Worm (Caenorhabditis elegans): ENCODE measurements around the gene srab-18.

Gene srab-18

DNA sequence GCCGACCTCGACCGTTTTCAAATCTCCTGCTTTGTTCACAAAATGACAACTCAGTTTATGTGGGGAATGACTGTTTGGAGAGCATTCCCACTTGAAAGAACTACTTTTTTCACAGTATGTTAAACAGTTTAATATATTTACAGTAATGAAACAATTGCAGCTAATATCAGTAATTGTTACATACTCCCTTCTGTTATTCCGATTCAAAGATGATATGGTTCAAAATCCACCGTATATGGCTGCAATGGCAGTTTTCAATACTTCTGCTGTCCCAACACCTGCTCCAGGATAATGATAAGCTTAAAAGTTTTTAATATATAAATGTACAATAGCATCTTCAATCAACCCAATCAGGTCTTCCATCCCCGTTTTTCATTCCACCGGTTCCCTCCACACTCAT lies 36.0 kb upstream of the srab-18 start:
- TF ChIP-seq nhr-237 (tag; optimal IDR thresholded peaks at IDR 0.05) (no peak), elt-1 (tag; optimal IDR thresholded peaks at IDR 0.05; ENCODE audit: borderline replicate concordance, insufficient read depth) (no peak), ceh-43 (GFP tag; optimal IDR thresholded peaks at IDR 0.05) (no peak), mls-2 (tag; optimal IDR thresholded peaks at IDR 0.05) (no peak), hlh-1 (tag; optimal IDR thresholded peaks at IDR 0.05) (no peak), cnd-1 (tag; optimal IDR thresholded peaks at IDR 0.05) (no peak), lin-32 (GFP tag; optimal IDR thresholded peaks at IDR 0.05) (no peak), flh-1 (GFP tag; optimal IDR thresholded peaks at IDR 0.05) (no peak)

ce11 chrV:9906115-9906514 lies 34.9 kb upstream of the srab-18 start, which contains the start of gene fipr-11:
Gene fipr-11 (minus strand): TSS chrV:9906215.
- no peak for TF ChIP-seq ham-2 (GFP tag; optimal IDR thresholded peaks at IDR 0.05)
- TF ChIP-seq ztf-11 (tag; optimal IDR thresholded peaks at IDR 0.05): no peak
- no peak for TF ChIP-seq ceh-83 (GFP tag; optimal IDR thresholded peaks at IDR 0.05)
- TF ChIP-seq drap-1 (GFP tag; optimal IDR thresholded peaks at IDR 0.05): no peak
- no peak for TF ChIP-seq elt-1 (tag; optimal IDR thresholded peaks at IDR 0.05; ENCODE audit: borderline replicate concordance, insufficient read depth)
- no peak for TF ChIP-seq flh-1 (GFP tag; optimal IDR thresholded peaks at IDR 0.05)
- TF ChIP-seq unc-120 (tag; optimal IDR thresholded peaks at IDR 0.05; ENCODE audit: poor library complexity, severe bottlenecking): no peak
- no peak for TF ChIP-seq lin-13 (tag; optimal IDR thresholded peaks at IDR 0.05)
- no peak for TF ChIP-seq tbx-8 (GFP tag; optimal IDR thresholded peaks at IDR 0.05)
- no peak for TF ChIP-seq snpc-4 (tag; optimal IDR thresholded peaks at IDR 0.05)
- no peak for TF ChIP-seq zip-8 (tag; optimal IDR thresholded peaks at IDR 0.05)
- TF ChIP-seq elt-3 (tag; optimal IDR thresholded peaks at IDR 0.05): no peak
- TF ChIP-seq nhr-28 (tag; optimal IDR thresholded peaks at IDR 0.05): no peak

DNA sequence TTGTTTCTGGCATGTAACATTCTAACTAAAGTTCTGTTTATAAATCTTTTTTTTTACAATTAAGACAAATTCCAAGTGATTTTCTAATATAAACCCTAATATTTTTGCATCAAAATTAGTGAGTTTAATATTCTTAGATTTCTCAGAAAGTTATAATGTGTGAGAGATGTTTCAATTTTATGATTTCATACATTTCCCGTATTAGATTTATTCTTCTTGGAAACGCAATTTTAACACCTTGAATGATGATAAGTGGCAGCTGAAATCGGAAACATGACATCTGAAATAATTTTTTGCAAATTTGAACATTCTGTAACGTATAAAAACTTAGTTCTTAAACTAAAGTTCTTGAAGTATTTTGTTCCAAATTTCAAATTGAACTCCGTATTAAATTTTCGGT lies 29.9 kb upstream of the srab-18 start:
- no peak for TF ChIP-seq elt-1 (tag; optimal IDR thresholded peaks at IDR 0.05; ENCODE audit: borderline replicate concordance, insufficient read depth)
- TF ChIP-seq M03D4.4 (tag; optimal IDR thresholded peaks at IDR 0.05): no peak
- TF ChIP-seq sptf-1 (tag; optimal IDR thresholded peaks at IDR 0.05): no peak
- no peak for TF ChIP-seq lsy-2 (tag; optimal IDR thresholded peaks at IDR 0.05)
- no peak for TF ChIP-seq mls-2 (tag; optimal IDR thresholded peaks at IDR 0.05)

DNA sequence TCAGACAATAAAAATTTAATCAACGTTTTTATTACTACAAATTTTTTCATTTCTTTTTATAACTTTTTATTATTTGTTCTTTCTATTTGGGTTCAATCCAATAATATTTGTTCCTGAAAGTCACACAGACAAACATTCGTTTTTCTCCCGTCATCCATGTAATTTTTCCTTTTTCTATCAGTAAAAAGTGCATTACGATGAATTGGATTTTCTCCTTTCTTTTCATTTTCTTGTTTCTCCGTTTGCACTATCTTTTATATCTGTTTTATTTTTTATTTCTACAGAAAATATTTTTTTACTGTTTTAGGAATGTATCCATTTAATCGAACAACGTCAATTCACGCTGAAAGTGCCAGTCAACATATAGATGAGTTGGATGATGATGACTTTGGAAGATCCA lies 28.0 kb upstream of the srab-18 start, which contains the start of gene egl-47:
egl-47 (plus strand) TSS at position 301 of the 400 bp plus-strand sequence.
- TF ChIP-seq drap-1 (GFP tag; optimal IDR thresholded peaks at IDR 0.05) (no peak), pha-4 (tag; optimal IDR thresholded peaks at IDR 0.05) (no peak), mab-5 (tag; optimal IDR thresholded peaks at IDR 0.05) (no peak), zip-8 (tag; optimal IDR thresholded peaks at IDR 0.05) (no peak), sptf-1 (tag; optimal IDR thresholded peaks at IDR 0.05) (no peak), ces-1 (GFP tag; optimal IDR thresholded peaks at IDR 0.05) (no peak)

DNA sequence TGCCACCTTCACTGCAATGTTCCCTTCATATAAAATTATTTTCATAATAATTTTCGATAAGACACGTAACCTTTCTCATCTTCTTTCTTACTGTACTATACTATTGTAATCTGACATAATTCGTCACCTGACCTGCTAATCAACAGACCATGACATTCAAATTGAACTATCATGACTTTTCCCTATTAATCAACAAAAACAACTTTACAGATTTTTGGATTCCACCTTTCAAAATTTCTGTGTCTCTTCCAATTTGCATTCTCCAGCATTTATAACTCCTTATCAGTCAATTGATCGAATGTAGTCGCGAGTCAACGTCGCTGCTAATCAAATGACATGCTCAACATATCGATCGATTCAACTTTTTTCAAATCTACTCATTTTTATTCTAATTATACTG lies 18.4 kb upstream of the srab-18 start, which contains the start of gene fshr-1:
fshr-1 (plus strand) TSS at position 209 of the 400 bp plus-strand sequence.
- TF ChIP-seq unc-62 (GFP tag; optimal IDR thresholded peaks at IDR 0.05) (no peak), cnd-1 (tag; optimal IDR thresholded peaks at IDR 0.05) (no peak), ces-1 (GFP tag; optimal IDR thresholded peaks at IDR 0.05) (no peak), bed-3 (GFP tag; optimal IDR thresholded peaks at IDR 0.05) (no peak), ham-2 (GFP tag; optimal IDR thresholded peaks at IDR 0.05) (no peak), nhr-237 (tag; optimal IDR thresholded peaks at IDR 0.05) (no peak), ztf-11 (tag; optimal IDR thresholded peaks at IDR 0.05) (no peak), tbx-8 (GFP tag; optimal IDR thresholded peaks at IDR 0.05) (no peak), lin-32 (GFP tag; optimal IDR thresholded peaks at IDR 0.05) (no peak), M03D4.4 (tag; optimal IDR thresholded peaks at IDR 0.05) (no peak), ceh-39 (tag; optimal IDR thresholded peaks at IDR 0.05) (no peak), mls-2 (tag; optimal IDR thresholded peaks at IDR 0.05) (no peak), blmp-1 (tag; optimal IDR thresholded peaks at IDR 0.05) (no peak), hlh-1 (tag; optimal IDR thresholded peaks at IDR 0.05) (no peak), nhr-12 (tag; optimal IDR thresholded peaks at IDR 0.05) (no peak)
